Worm (Caenorhabditis elegans) whole organism, young adult: ENCODE data around the gene R07B1.13.

Experiments used
- B0019.2 ChIP-seq: fragments of 200-800 bp; sonication (Bioruptor generic); conservative IDR thresholded peaks from 2 replicates; pipeline ENCODE4 v1.3.6; 2022; ENCODE audit warnings: missing genetic modification reagents, missing genetic modification characterization, missing compliant biosample characterization
- B0035.1 ChIP-seq: sonication (generic microtip); optimal IDR thresholded peaks from 2 replicates; lab custom pipeline; 2016; ENCODE audit warnings: missing genetic modification characterization, mild to moderate bottlenecking, missing compliant biosample characterization, missing genotype, missing genetic modification reagents
- F22D6.2 ChIP-seq: sonication (generic microtip); optimal IDR thresholded peaks from 2 replicates; lab custom pipeline; 2016; ENCODE audit warnings: mild to moderate bottlenecking, missing genetic modification characterization, missing compliant biosample characterization
- F23B12.7 ChIP-seq: sonication (generic microtip); optimal IDR thresholded peaks from 2 replicates; lab custom pipeline; 2017; ENCODE audit warnings: missing genetic modification characterization, mild to moderate bottlenecking, missing compliant biosample characterization, antibody characterized with exemption, moderate library complexity; ENCODE audit not compliant: insufficient read depth
- F37B4.10 ChIP-seq: fragments of 200-800 bp; sonication (Bioruptor generic); IDR thresholded peaks from 2 replicates; pipeline ENCODE4 v1.3.6; 2022; ENCODE audit warnings: missing genetic modification characterization, missing compliant biosample characterization
- K11D2.4 ChIP-seq: fragments of 200-800 bp; sonication (Bioruptor generic); IDR thresholded peaks from 2 replicates; pipeline ENCODE4 v1.3.6; 2022; ENCODE audit warnings: missing genetic modification reagents, missing genetic modification characterization, missing compliant biosample characterization
- K12H6.12 ChIP-seq: fragments of 200-800 bp; sonication (Bioruptor generic); optimal IDR thresholded peaks from 2 replicates; lab custom pipeline; 2018; ENCODE audit warnings: mild to moderate bottlenecking, missing genetic modification characterization, missing compliant biosample characterization
- Y53G8AR.9 ChIP-seq: fragments of 200-800 bp; sonication (Bioruptor generic); conservative IDR thresholded peaks from 2 replicates; pipeline ENCODE4 v1.3.6; 2022; ENCODE audit warnings: missing genetic modification reagents, missing genetic modification characterization, missing compliant biosample characterization
- Y56A3A.18 ChIP-seq: fragments of 200-800 bp; sonication (Bioruptor generic); IDR thresholded peaks from 2 replicates; pipeline ENCODE4 v1.3.6; 2022; ENCODE audit warnings: missing genetic modification reagents, missing genetic modification characterization, missing compliant biosample characterization
- ZK185.1 ChIP-seq: sonication (generic microtip); optimal IDR thresholded peaks from 2 replicates; lab custom pipeline; 2016; ENCODE audit warnings: mild to moderate bottlenecking, missing genetic modification characterization, missing compliant biosample characterization; ENCODE audit not compliant: poor library complexity, severe bottlenecking
- aptf-2 ChIP-seq: fragments of 200-800 bp; sonication (Bioruptor generic); conservative IDR thresholded peaks from 2 replicates; pipeline ENCODE4 v1.3.6; 2022; ENCODE audit warnings: missing genetic modification reagents, missing genetic modification characterization, missing compliant biosample characterization
- attf-3 ChIP-seq: fragments of 200-800 bp; sonication (Bioruptor generic); conservative IDR thresholded peaks from 2 replicates; pipeline ENCODE4 v1.3.6; 2022; ENCODE audit warnings: missing genetic modification reagents, missing genetic modification characterization, missing compliant biosample characterization
- attf-5 ChIP-seq: fragments of 200-800 bp; sonication (Bioruptor generic); optimal IDR thresholded peaks from 2 replicates; lab custom pipeline; 2018; ENCODE audit warnings: mild to moderate bottlenecking, missing genetic modification characterization, missing compliant biosample characterization
- ceh-27 ChIP-seq: fragments of 200-800 bp; sonication (Bioruptor generic); optimal IDR thresholded peaks from 2 replicates; lab custom pipeline; 2018; ENCODE audit warnings: mild to moderate bottlenecking, missing genetic modification characterization, moderate library complexity, missing compliant biosample characterization
- dox-1 ChIP-seq: fragments of 200-800 bp; sonication (Bioruptor generic); IDR thresholded peaks from 2 replicates; pipeline ENCODE4 v1.3.6; 2022; ENCODE audit warnings: missing genetic modification reagents, missing genetic modification characterization, missing compliant biosample characterization
- egl-44 ChIP-seq: fragments of 200-800 bp; sonication (Bioruptor generic); IDR thresholded peaks from 2 replicates; pipeline ENCODE4 v1.3.6; 2022; ENCODE audit warnings: missing genetic modification reagents, missing genetic modification characterization, missing compliant biosample characterization
- hlh-12 ChIP-seq: sonication (generic microtip); optimal IDR thresholded peaks from 2 replicates; lab custom pipeline; 2016; ENCODE audit warnings: missing genetic modification characterization, missing compliant biosample characterization
- hmg-1.2 ChIP-seq: fragments of 200-800 bp; sonication (Bioruptor generic); IDR thresholded peaks from 2 replicates; pipeline ENCODE4 v1.3.6; 2022; ENCODE audit warnings: missing genetic modification reagents, missing genetic modification characterization, missing compliant biosample characterization
- let-607 ChIP-seq, 2 experiments: fragments of 200-800 bp in 1 of 2; sonication (Bioruptor generic) in 1 of 2; sonication (generic microtip) in 1 of 2; optimal IDR thresholded peaks; 2 replicates each; lab custom pipeline; 2016 to 2018; ENCODE audit warnings: mild to moderate bottlenecking in 2 of 2, missing compliant biosample characterization in 2 of 2, missing genetic modification characterization in 2 of 2, moderate library complexity in 2 of 2, missing genotype in 1 of 2
- lin-26 ChIP-seq: fragments of 200-800 bp; sonication (Bioruptor generic); IDR thresholded peaks from 2 replicates; pipeline ENCODE4 v1.3.6; 2022; ENCODE audit warnings: missing genetic modification reagents, missing genetic modification characterization, missing compliant biosample characterization
- lin-40 ChIP-seq: sonication (generic microtip); optimal IDR thresholded peaks from 2 replicates; lab custom pipeline; 2016; ENCODE audit warnings: missing genetic modification characterization, mild to moderate bottlenecking, missing compliant biosample characterization, missing genotype, missing genetic modification reagents
- lsy-27 ChIP-seq: sonication (generic microtip); optimal IDR thresholded peaks from 2 replicates; lab custom pipeline; 2017; ENCODE audit warnings: missing genetic modification characterization, mild to moderate bottlenecking, missing compliant biosample characterization, antibody characterized with exemption, missing genotype, borderline replicate concordance; ENCODE audit not compliant: insufficient read depth
- madf-3 ChIP-seq: fragments of 200-800 bp; sonication (Bioruptor generic); IDR thresholded peaks from 2 replicates; pipeline ENCODE4 v1.3.6; 2022; ENCODE audit warnings: missing genetic modification reagents, missing genetic modification characterization, missing compliant biosample characterization
- madf-8 ChIP-seq: fragments of 200-800 bp; sonication (Bioruptor generic); conservative IDR thresholded peaks from 2 replicates; pipeline ENCODE4 v1.3.6; 2022; ENCODE audit warnings: missing genetic modification reagents, missing genetic modification characterization, missing compliant biosample characterization
- mcd-1 ChIP-seq: fragments of 200-800 bp; sonication (Bioruptor generic); IDR thresholded peaks from 2 replicates; pipeline ENCODE4 v1.3.6; 2022; ENCODE audit warnings: missing genetic modification reagents, missing genetic modification characterization, missing compliant biosample characterization
- mxl-1 ChIP-seq: sonication (generic microtip); optimal IDR thresholded peaks from 2 replicates; lab custom pipeline; 2016; ENCODE audit warnings: missing genetic modification characterization, missing compliant biosample characterization
- nfyb-1 ChIP-seq: fragments of 200-800 bp; sonication (Bioruptor generic); IDR thresholded peaks from 2 replicates; pipeline ENCODE4 v1.3.6; 2022; ENCODE audit warnings: missing genetic modification reagents, missing genetic modification characterization, missing compliant biosample characterization
- nhr-120 ChIP-seq: fragments of 200-800 bp; sonication (Bioruptor generic); IDR thresholded peaks from 2 replicates; pipeline ENCODE4 v1.3.6; 2022; ENCODE audit warnings: missing genetic modification characterization, missing compliant biosample characterization
- nhr-179 ChIP-seq: sonication (generic microtip); optimal IDR thresholded peaks from 2 replicates; lab custom pipeline; 2016; ENCODE audit warnings: mild to moderate bottlenecking, missing genetic modification characterization, missing compliant biosample characterization
- nhr-80 ChIP-seq: sonication (generic microtip); optimal IDR thresholded peaks from 2 replicates; lab custom pipeline; 2016; ENCODE audit warnings: missing genetic modification characterization, missing compliant biosample characterization
- pbrm-1 ChIP-seq: fragments of 200-800 bp; sonication (Bioruptor generic); IDR thresholded peaks from 2 replicates; pipeline ENCODE4 v1.3.6; 2022; ENCODE audit warnings: missing genetic modification reagents, missing genetic modification characterization, missing compliant biosample characterization
- snpc-1.3 ChIP-seq: sonication (generic microtip); optimal IDR thresholded peaks from 2 replicates; lab custom pipeline; 2017; ENCODE audit warnings: missing genetic modification characterization, mild to moderate bottlenecking, missing compliant biosample characterization, antibody characterized with exemption, moderate library complexity, missing genotype, missing genetic modification reagents; ENCODE audit not compliant: insufficient read depth
- unc-130 ChIP-seq: sonication (generic microtip); optimal IDR thresholded peaks from 2 replicates; lab custom pipeline; 2016; ENCODE audit warnings: missing genetic modification reagents, missing genetic modification characterization, missing compliant biosample characterization
- unc-62 ChIP-seq: fragments of 150-350 bp; optimal IDR thresholded peaks from 2 replicates; lab custom pipeline; 2014; ENCODE audit warnings: missing biosample characterization, missing genetic modification reagents, missing genetic modification characterization
- zfh-2 ChIP-seq: fragments of 200-800 bp; sonication (Bioruptor generic); conservative IDR thresholded peaks from 2 replicates; pipeline ENCODE4 v1.3.6; 2022; ENCODE audit warnings: missing genetic modification reagents, missing genetic modification characterization, missing compliant biosample characterization

R07B1.13 gene

DNA sequence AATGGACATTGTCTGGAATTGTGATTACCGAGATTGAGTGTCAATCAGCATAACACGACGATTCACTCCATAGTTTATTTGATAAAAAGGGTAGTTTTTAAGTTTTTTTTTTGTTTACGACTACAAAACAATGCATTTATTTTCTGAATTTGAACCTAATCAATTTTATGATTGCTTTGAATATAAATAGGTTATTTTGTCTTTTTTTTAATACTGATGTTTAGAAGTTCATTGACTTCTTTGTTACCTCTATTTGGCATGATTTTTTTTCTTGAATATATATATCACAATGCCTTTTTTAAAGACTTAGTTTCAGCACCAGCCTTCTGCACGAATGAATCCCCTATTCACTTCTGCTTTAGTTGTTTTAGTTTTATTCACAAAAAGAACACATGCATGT lies at the start of gene R07B1.13:
Gene R07B1.13 (plus strand): TSS at position 301 of the 400 bp plus-strand sequence.
- TF ChIP-seq nhr-120 (GFP tag; lab: Robert Waterston, UW): no peak

DNA sequence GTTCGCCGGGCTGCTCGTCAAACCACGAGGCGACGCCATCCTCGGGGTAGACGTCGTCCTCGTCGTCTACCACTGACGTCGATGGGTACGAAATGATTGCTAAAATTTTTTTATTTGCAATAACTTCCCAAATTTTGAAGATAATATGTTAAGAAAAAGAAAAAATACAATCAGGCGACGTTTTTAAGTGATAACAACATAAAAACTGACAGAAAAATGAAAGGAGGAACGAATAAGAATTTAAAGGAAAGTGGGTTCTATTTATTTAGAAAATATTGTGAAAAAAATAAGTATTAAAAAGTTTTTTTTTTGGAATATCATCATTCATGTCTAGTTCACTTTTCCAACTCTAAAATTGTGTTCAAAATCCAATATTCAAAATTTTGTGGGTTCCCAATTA lies 47.4 kb upstream of the R07B1.13 start, which contains the start of gene dpy-22:
Gene dpy-22 (minus strand): TSS at position 101 of the 400 bp plus-strand sequence.
- TF ChIP-seq attf-3 (GFP tag; lab: Robert Waterston, UW) (no peak), lsy-27 (tag; lab: Kevin White, UChicago) (no peak), mxl-1 (tag; lab: Kevin White, UChicago) (no peak), egl-44 (no peak), Y53G8AR.9 (GFP tag; lab: Robert Waterston, UW) (no peak), lin-26 (GFP tag; lab: Robert Waterston, UW) (no peak), F37B4.10 (GFP tag; lab: Robert Waterston, UW) (no peak), nhr-179 (no peak), let-607 (tag; optimal IDR thresholded peaks at IDR 0.05; lab: Kevin White, UChicago) (no peak), lin-40 (tag; lab: Kevin White, UChicago) (no peak), madf-8 (GFP tag; lab: Robert Waterston, UW) (no peak), F23B12.7 (tag; lab: Kevin White, UChicago) (no peak), nfyb-1 (GFP tag; lab: Robert Waterston, UW) (no peak), snpc-1.3 (tag; lab: Kevin White, UChicago) (no peak), mcd-1 (GFP tag; lab: Robert Waterston, UW) (no peak), unc-130 (GFP tag; lab: Kevin White, UChicago) (no peak), aptf-2 (GFP tag; lab: Robert Waterston, UW) (no peak)

DNA sequence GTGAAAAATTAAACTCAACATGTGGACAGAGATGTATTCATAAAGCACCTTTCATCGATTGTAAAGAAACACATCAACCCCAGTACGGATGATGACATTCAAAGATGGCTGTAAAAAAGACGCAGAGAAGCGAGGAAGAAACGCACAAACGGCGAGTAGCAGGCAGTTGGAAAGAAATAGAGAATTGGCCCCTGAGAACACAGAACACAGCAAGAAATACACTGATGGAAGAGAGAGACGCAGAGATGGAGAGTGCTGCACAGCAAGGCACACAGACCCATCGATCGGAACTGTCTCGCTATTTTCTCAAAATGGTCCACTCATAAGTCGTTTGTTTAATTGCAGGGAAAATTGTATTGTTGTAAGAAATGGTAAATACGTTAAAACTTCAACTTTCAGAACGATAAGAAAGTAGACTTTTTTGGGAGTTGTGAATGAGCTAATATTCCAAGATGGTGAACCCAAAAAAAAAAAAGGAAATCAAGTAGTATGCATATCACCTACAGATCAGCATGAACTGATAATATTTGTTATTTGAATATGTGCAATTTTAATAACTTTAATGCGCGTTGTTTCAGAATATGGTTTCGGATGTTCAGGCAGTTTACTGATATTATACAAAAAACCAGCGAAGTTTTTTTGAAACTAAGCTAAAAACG lies 46.9 kb upstream of the R07B1.13 start:
- TF ChIP-seq ZK185.1 (tag; lab: Kevin White, UChicago): peak; percentile 66
- TF ChIP-seq K12H6.12 (tag; lab: Kevin White, UChicago): peak; percentile 48
- TF ChIP-seq pbrm-1 (GFP tag; lab: Robert Waterston, UW): 0 out of 2 replicates have a peak, but pooled peaks have one; percentile 30
- peak; percentile 62 for TF ChIP-seq nhr-80 (tag; lab: Kevin White, UChicago)
- peak; percentile 91 for TF ChIP-seq hmg-1.2
- peak; percentile 39; the same call in 1 of the 2 replicates for TF ChIP-seq mcd-1 (GFP tag; lab: Robert Waterston, UW)
- TF ChIP-seq F22D6.2: no peak
- 0 out of 2 replicates have a peak, but pooled peaks have one; percentile 23 for TF ChIP-seq madf-3 (GFP tag; lab: Robert Waterston, UW)
- 0 out of 2 replicates have a peak, but pooled peaks have one; percentile 51 for TF ChIP-seq K11D2.4 (GFP tag; lab: Robert Waterston, UW)
- TF ChIP-seq B0019.2 (GFP tag; lab: Robert Waterston, UW): no peak
- TF ChIP-seq dox-1 (GFP tag; lab: Robert Waterston, UW): 0 out of 2 replicates have a peak, but pooled peaks have one; percentile 47
- no peak for TF ChIP-seq B0035.1 (tag; lab: Kevin White, UChicago)
- TF ChIP-seq lin-40 (tag; lab: Kevin White, UChicago): peak; percentile 69
- no peak for TF ChIP-seq Y56A3A.18 (GFP tag; lab: Robert Waterston, UW)
- TF ChIP-seq lin-26 (GFP tag; lab: Robert Waterston, UW): no peak
- TF ChIP-seq hlh-12 (tag; lab: Kevin White, UChicago): no peak
- peak; percentile 39; the same call in 1 of the 2 replicates for TF ChIP-seq zfh-2 (GFP tag; lab: Robert Waterston, UW)
- TF ChIP-seq nhr-179: no peak
- TF ChIP-seq attf-5 (GFP tag; lab: Kevin White, UChicago): peak; percentile 35
- TF ChIP-seq ceh-27 (GFP tag; lab: Kevin White, UChicago): peak; percentile 26
- TF ChIP-seq unc-62 (GFP tag; lab: Kevin White, UChicago): no peak
